ENCODE assay signal across 6 worm cellular contexts in the genomic region with DNA sequence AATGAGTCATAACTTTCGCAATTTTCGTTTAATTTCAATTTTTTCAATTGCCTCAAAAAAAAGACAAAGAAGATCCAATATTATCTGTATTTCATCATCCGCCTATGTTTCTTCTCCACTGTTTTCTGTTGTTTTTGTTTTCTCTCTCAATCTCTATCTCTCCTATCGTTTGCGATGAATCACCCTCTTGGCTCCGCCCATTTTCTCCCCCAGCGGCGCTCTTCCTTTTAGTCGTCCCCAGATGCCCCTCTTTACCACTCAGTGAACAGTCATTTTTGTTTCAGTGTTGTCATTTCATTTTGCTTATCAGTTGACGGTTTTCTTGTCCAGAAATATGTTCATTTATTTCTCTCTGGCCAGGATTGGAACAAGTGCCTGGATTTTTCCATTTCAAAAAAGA.
TF ChIP-seq lines count a peak whose summit lies in the region.

No protein-coding gene starts in this region.

TF ChIP-seq in whole organism, L1 larva, 84 proteins besides CTCF, POLR2A, EP300 and RAD21:
- TF ChIP-seq lin-14 (GFP tag; optimal IDR thresholded peaks at IDR 0.05; lab: Kevin White, UChicago), result peak; percentile 37
- peak; percentile 6 for TF ChIP-seq snu-23 (GFP tag; optimal IDR thresholded peaks at IDR 0.05; lab: Kevin White, UChicago)
- peak; percentile 11 for TF ChIP-seq skn-1 (tag; optimal IDR thresholded peaks at IDR 0.05; lab: Kevin White, UChicago)
- TF ChIP-seq fos-1 (tag; optimal IDR thresholded peaks at IDR 0.05; lab: Kevin White, UChicago), result peak; percentile 81
- TF ChIP-seq lin-35 (GFP tag; optimal IDR thresholded peaks at IDR 0.05; lab: Kevin White, UChicago), result no peak
- peak; percentile 35 for TF ChIP-seq blmp-1 (tag; optimal IDR thresholded peaks at IDR 0.05; lab: Kevin White, UChicago)
- peak in 1 of 3 experiments; percentile 27 for TF ChIP-seq ceh-82 (tag; optimal IDR thresholded peaks at IDR 0.05; lab: Kevin White, UChicago)
- TF ChIP-seq ces-1 (GFP tag; optimal IDR thresholded peaks at IDR 0.05; lab: Kevin White, UChicago), result no peak

TF ChIP-seq in whole organism, L2 larva, 48 proteins besides CTCF, POLR2A, EP300 and RAD21:
- TF ChIP-seq C34F6.9 (tag; optimal IDR thresholded peaks at IDR 0.05; lab: Kevin White, UChicago) (peak; percentile 51), nhr-129 (tag; optimal IDR thresholded peaks at IDR 0.05; lab: Kevin White, UChicago) (peak; percentile 61), sma-3 (GFP tag; optimal IDR thresholded peaks at IDR 0.05; lab: Kevin White, UChicago) (peak; percentile 47), nhr-11 (tag; optimal IDR thresholded peaks at IDR 0.05; lab: Kevin White, UChicago) (no peak), unc-55 (GFP tag; optimal IDR thresholded peaks at IDR 0.05; lab: Kevin White, UChicago) (peak; percentile 63), ztf-1 (GFP tag; conservative IDR thresholded peaks at IDR 0.05; lab: Robert Waterston, UW) (no peak), fos-1 (tag; optimal IDR thresholded peaks at IDR 0.05; lab: Kevin White, UChicago) (peak; percentile 94)

TF ChIP-seq in whole organism, L3 larva, 47 proteins besides CTCF, POLR2A, EP300 and RAD21:
- TF ChIP-seq pha-4 (tag; optimal IDR thresholded peaks at IDR 0.05; lab: Kevin White, UChicago), result peak; percentile 12
- no peak for TF ChIP-seq elt-1 (tag; optimal IDR thresholded peaks at IDR 0.05; lab: Kevin White, UChicago)
- TF ChIP-seq nfya-1 (tag; optimal IDR thresholded peaks at IDR 0.05; lab: Kevin White, UChicago; ENCODE audit: insufficient read depth), result peak; percentile 28
- TF ChIP-seq ztf-4 (tag; optimal IDR thresholded peaks at IDR 0.05; lab: Kevin White, UChicago), result no peak
- TF ChIP-seq egl-27 (tag; optimal IDR thresholded peaks at IDR 0.05; lab: Kevin White, UChicago), result peak; percentile 3
- no peak for TF ChIP-seq unc-62 (GFP tag; optimal IDR thresholded peaks at IDR 0.05; lab: Kevin White, UChicago)
- TF ChIP-seq pqm-1 (tag; optimal IDR thresholded peaks at IDR 0.05; lab: Kevin White, UChicago), result peak; percentile 12
- no peak for TF ChIP-seq unc-39 (tag; optimal IDR thresholded peaks at IDR 0.05; lab: Kevin White, UChicago)
- TF ChIP-seq nhr-43 (tag; optimal IDR thresholded peaks at IDR 0.05; lab: Kevin White, UChicago; ENCODE audit: poor library complexity, severe bottlenecking), result no peak
- peak; percentile 37 for TF ChIP-seq elt-2 (tag; optimal IDR thresholded peaks at IDR 0.05; lab: Kevin White, UChicago)
- TF ChIP-seq fkh-2 (tag; optimal IDR thresholded peaks at IDR 0.05; lab: Kevin White, UChicago), result no peak
- TF ChIP-seq jun-1 (tag; optimal IDR thresholded peaks at IDR 0.05; lab: Kevin White, UChicago), result peak; percentile 44
- TF ChIP-seq daf-12 (tag; optimal IDR thresholded peaks at IDR 0.05; lab: Kevin White, UChicago), result no peak
- peak; percentile 10 for TF ChIP-seq fos-1 (tag; optimal IDR thresholded peaks at IDR 0.05; lab: Kevin White, UChicago)
- no peak for TF ChIP-seq nhr-11 (tag; optimal IDR thresholded peaks at IDR 0.05; lab: Kevin White, UChicago)
- TF ChIP-seq nhr-23 (tag; optimal IDR thresholded peaks at IDR 0.05; lab: Kevin White, UChicago), result peak; percentile 44
- TF ChIP-seq ama-1 (optimal IDR thresholded peaks at IDR 0.05; lab: Kevin White, UChicago), result peak; percentile 20

TF ChIP-seq in whole organism, L4 larva, 104 proteins besides CTCF, POLR2A, EP300 and RAD21 (continues in another document):
- TF ChIP-seq ceh-28 (tag; optimal IDR thresholded peaks at IDR 0.05; lab: Kevin White, UChicago), result no peak
- no peak for TF ChIP-seq hlh-30 (tag; optimal IDR thresholded peaks at IDR 0.05; lab: Kevin White, UChicago; ENCODE audit: insufficient read depth)
- TF ChIP-seq arid-1 (GFP tag; conservative IDR thresholded peaks at IDR 0.05; lab: Robert Waterston, UW), result no peak
- TF ChIP-seq zag-1 (tag; optimal IDR thresholded peaks at IDR 0.05; lab: Kevin White, UChicago), result no peak
- no peak for TF ChIP-seq aly-2 (tag; optimal IDR thresholded peaks at IDR 0.05; lab: Kevin White, UChicago)
- 0 out of 2 replicates have a peak, but pooled peaks have one; percentile 18 for TF ChIP-seq madf-9 (GFP tag; conservative IDR thresholded peaks at IDR 0.05; lab: Robert Waterston, UW)
- no peak for TF ChIP-seq ceh-32 (tag; optimal IDR thresholded peaks at IDR 0.05; lab: Kevin White, UChicago; ENCODE audit: poor library complexity)
- no peak for TF ChIP-seq nhr-76 (tag; optimal IDR thresholded peaks at IDR 0.05; lab: Kevin White, UChicago)
- TF ChIP-seq nhr-41 (GFP tag; IDR thresholded peaks at IDR 0.05; lab: Robert Waterston, UW), result no peak
- no peak for TF ChIP-seq mdl-1 (tag; optimal IDR thresholded peaks at IDR 0.05; lab: Kevin White, UChicago)
- no peak for TF ChIP-seq pha-4 (GFP tag; IDR thresholded peaks at IDR 0.05; lab: Robert Waterston, UW)
- TF ChIP-seq pha-4 (tag; optimal IDR thresholded peaks at IDR 0.05; lab: Kevin White, UChicago), result peak; percentile 44
- TF ChIP-seq Y48G9A.11 (GFP tag; IDR thresholded peaks at IDR 0.05; lab: Robert Waterston, UW), result no peak
- TF ChIP-seq fkh-10 (GFP tag; optimal IDR thresholded peaks at IDR 0.05; lab: Kevin White, UChicago), result no peak
- TF ChIP-seq Y105C5A.15 (GFP tag; IDR thresholded peaks at IDR 0.05; lab: Robert Waterston, UW), result no peak
- no peak for TF ChIP-seq spr-1 (tag; optimal IDR thresholded peaks at IDR 0.05; lab: Kevin White, UChicago)
- no peak for TF ChIP-seq daf-19 (GFP tag; conservative IDR thresholded peaks at IDR 0.05; lab: Robert Waterston, UW)
- no peak for TF ChIP-seq mxl-3 (GFP tag; optimal IDR thresholded peaks at IDR 0.05; lab: Kevin White, UChicago)
- no peak for TF ChIP-seq ceh-44 (GFP tag; IDR thresholded peaks at IDR 0.05; lab: Robert Waterston, UW)
- no peak for TF ChIP-seq lim-7 (GFP tag; IDR thresholded peaks at IDR 0.05; lab: Robert Waterston, UW)

TF ChIP-seq in whole organism, late embryonic, 69 proteins besides CTCF, POLR2A, EP300 and RAD21:
- TF ChIP-seq ceh-22 (tag; optimal IDR thresholded peaks at IDR 0.05; lab: Kevin White, UChicago), result no peak
- TF ChIP-seq ceh-18 (tag; optimal IDR thresholded peaks at IDR 0.05; lab: Kevin White, UChicago), result peak; percentile 12

TF ChIP-seq in whole organism, young adult, 124 proteins besides CTCF, POLR2A, EP300 and RAD21:
- TF ChIP-seq nhr-80 (tag; optimal IDR thresholded peaks at IDR 0.05; lab: Kevin White, UChicago) (peak; percentile 66), attf-5 (GFP tag; optimal IDR thresholded peaks at IDR 0.05; lab: Kevin White, UChicago) (peak; percentile 29), F39B2.1 (GFP tag; IDR thresholded peaks at IDR 0.05; lab: Robert Waterston, UW) (no peak), cebp-1 (GFP tag; IDR thresholded peaks at IDR 0.05; lab: Robert Waterston, UW) (peak; percentile 78), cebp-1 (tag; optimal IDR thresholded peaks at IDR 0.05; lab: Kevin White, UChicago) (peak; percentile 88)
